Worm (Caenorhabditis elegans) whole organism, young adult: ENCODE data around the gene C55C3.4.

Experiments used
- B0336.3 ChIP-seq: fragments of 200-800 bp; sonication (Bioruptor generic); IDR thresholded peaks from 2 replicates; pipeline ENCODE4 v1.3.6; 2022; ENCODE audit warnings: missing genetic modification characterization, missing compliant biosample characterization
- C17E4.6 ChIP-seq: fragments of 200-800 bp; sonication (Bioruptor generic); IDR thresholded peaks from 2 replicates; pipeline ENCODE4 v1.3.6; 2022; ENCODE audit warnings: missing genetic modification reagents, missing genetic modification characterization, missing compliant biosample characterization
- D2030.7 ChIP-seq: fragments of 200-800 bp; sonication (Bioruptor generic); IDR thresholded peaks from 2 replicates; pipeline ENCODE4 v1.3.6; 2022; ENCODE audit warnings: missing genetic modification reagents, missing genetic modification characterization, missing compliant biosample characterization
- F37B4.10 ChIP-seq: fragments of 200-800 bp; sonication (Bioruptor generic); IDR thresholded peaks from 2 replicates; pipeline ENCODE4 v1.3.6; 2022; ENCODE audit warnings: missing genetic modification characterization, missing compliant biosample characterization
- F49E8.2 ChIP-seq: sonication (generic microtip); optimal IDR thresholded peaks from 3 replicates; lab custom pipeline; 2017; ENCODE audit warnings: missing genetic modification characterization, mild to moderate bottlenecking, missing compliant biosample characterization, antibody characterized with exemption, moderate library complexity; ENCODE audit not compliant: insufficient read depth
- T07F8.4 ChIP-seq: sonication (generic microtip); optimal IDR thresholded peaks from 2 replicates; lab custom pipeline; 2016; ENCODE audit warnings: mild to moderate bottlenecking, missing genetic modification characterization, moderate library complexity, missing compliant biosample characterization
- T26A5.8 ChIP-seq: sonication (generic microtip); optimal IDR thresholded peaks from 2 replicates; lab custom pipeline; 2016; ENCODE audit warnings: missing genetic modification characterization, missing compliant biosample characterization
- Y79H2A.3 ChIP-seq: fragments of 200-800 bp; sonication (Bioruptor generic); conservative IDR thresholded peaks from 2 replicates; pipeline ENCODE4 v1.3.6; 2022; ENCODE audit warnings: missing genetic modification reagents, missing genetic modification characterization, missing compliant biosample characterization
- Y95B8A.8 ChIP-seq: fragments of 200-800 bp; sonication (Bioruptor generic); IDR thresholded peaks from 2 replicates; pipeline ENCODE4 v1.3.6; 2022; ENCODE audit warnings: missing genetic modification reagents, missing genetic modification characterization, missing compliant biosample characterization
- aptf-2 ChIP-seq: fragments of 200-800 bp; sonication (Bioruptor generic); conservative IDR thresholded peaks from 2 replicates; pipeline ENCODE4 v1.3.6; 2022; ENCODE audit warnings: missing genetic modification reagents, missing genetic modification characterization, missing compliant biosample characterization
- bed-1 ChIP-seq: fragments of 200-800 bp; sonication (Bioruptor generic); IDR thresholded peaks from 2 replicates; pipeline ENCODE4 v1.3.6; 2022; ENCODE audit warnings: missing genetic modification reagents, missing genetic modification characterization, missing compliant biosample characterization
- ccch-3 ChIP-seq: fragments of 200-800 bp; sonication (Bioruptor generic); optimal IDR thresholded peaks from 2 replicates; lab custom pipeline; 2018; ENCODE audit warnings: mild to moderate bottlenecking, missing genetic modification characterization, missing compliant biosample characterization
- ceh-40 ChIP-seq: fragments of 200-800 bp; sonication (Bioruptor generic); IDR thresholded peaks from 2 replicates; pipeline ENCODE4 v1.3.6; 2022; ENCODE audit warnings: missing genetic modification characterization, missing compliant biosample characterization
- ceh-79 ChIP-seq: sonication (generic microtip); optimal IDR thresholded peaks from 2 replicates; lab custom pipeline; 2017; ENCODE audit warnings: mild to moderate bottlenecking, missing genetic modification characterization, missing compliant biosample characterization
- ceh-91 ChIP-seq: fragments of 200-800 bp; sonication (Bioruptor generic); IDR thresholded peaks from 2 replicates; pipeline ENCODE4 v1.3.6; 2022; ENCODE audit warnings: missing genetic modification reagents, missing genetic modification characterization, missing compliant biosample characterization
- dpff-1 ChIP-seq: sonication (generic microtip); optimal IDR thresholded peaks from 2 replicates; lab custom pipeline; 2017; ENCODE audit warnings: mild to moderate bottlenecking, missing genetic modification characterization, missing compliant biosample characterization
- dpl-1 ChIP-seq: fragments of 150-350 bp; optimal IDR thresholded peaks from 2 replicates; lab custom pipeline; 2014; ENCODE audit warnings: missing biosample characterization, missing genetic modification reagents, missing genetic modification characterization
- him-1 ChIP-seq: sonication (generic microtip); optimal IDR thresholded peaks from 2 replicates; lab custom pipeline; 2016; ENCODE audit warnings: missing genotype, missing genetic modification reagents, missing genetic modification characterization, missing compliant biosample characterization
- hlh-12 ChIP-seq: sonication (generic microtip); optimal IDR thresholded peaks from 2 replicates; lab custom pipeline; 2016; ENCODE audit warnings: missing genetic modification characterization, missing compliant biosample characterization
- hlh-26 ChIP-seq: fragments of 200-800 bp; sonication (Bioruptor generic); conservative IDR thresholded peaks from 2 replicates; pipeline ENCODE4 v1.3.6; 2022; ENCODE audit warnings: missing genetic modification reagents, missing genetic modification characterization, missing compliant biosample characterization
- hrde-1 ChIP-seq: sonication (generic microtip); optimal IDR thresholded peaks from 2 replicates; lab custom pipeline; 2016; ENCODE audit warnings: missing genetic modification characterization, mild to moderate bottlenecking, missing compliant biosample characterization, moderate library complexity, missing genotype, missing genetic modification reagents, borderline replicate concordance
- lag-1 ChIP-seq: fragments of 200-800 bp; sonication (Bioruptor generic); IDR thresholded peaks from 2 replicates; pipeline ENCODE4 v1.3.6; 2022; ENCODE audit warnings: missing genetic modification reagents, missing genetic modification characterization, missing compliant biosample characterization
- let-607 ChIP-seq, 2 experiments: fragments of 200-800 bp in 1 of 2; sonication (Bioruptor generic) in 1 of 2; sonication (generic microtip) in 1 of 2; optimal IDR thresholded peaks; 2 replicates each; lab custom pipeline; 2016 to 2018; ENCODE audit warnings: mild to moderate bottlenecking in 2 of 2, missing compliant biosample characterization in 2 of 2, missing genetic modification characterization in 2 of 2, moderate library complexity in 2 of 2, missing genotype in 1 of 2
- madf-10 ChIP-seq: sonication (generic microtip); optimal IDR thresholded peaks from 2 replicates; lab custom pipeline; 2016; ENCODE audit warnings: mild to moderate bottlenecking, missing genetic modification characterization, missing compliant biosample characterization
- mcd-1 ChIP-seq: fragments of 200-800 bp; sonication (Bioruptor generic); IDR thresholded peaks from 2 replicates; pipeline ENCODE4 v1.3.6; 2022; ENCODE audit warnings: missing genetic modification reagents, missing genetic modification characterization, missing compliant biosample characterization
- mxl-1 ChIP-seq: sonication (generic microtip); optimal IDR thresholded peaks from 2 replicates; lab custom pipeline; 2016; ENCODE audit warnings: missing genetic modification characterization, missing compliant biosample characterization
- nfya-1 ChIP-seq: sonication (generic microtip); optimal IDR thresholded peaks from 2 replicates; lab custom pipeline; 2017; ENCODE audit warnings: antibody characterized with exemption, missing compliant biosample characterization, missing genetic modification characterization, borderline replicate concordance; ENCODE audit not compliant: insufficient read depth
- nhr-120 ChIP-seq: fragments of 200-800 bp; sonication (Bioruptor generic); IDR thresholded peaks from 2 replicates; pipeline ENCODE4 v1.3.6; 2022; ENCODE audit warnings: missing genetic modification characterization, missing compliant biosample characterization
- nhr-179 ChIP-seq: sonication (generic microtip); optimal IDR thresholded peaks from 2 replicates; lab custom pipeline; 2016; ENCODE audit warnings: mild to moderate bottlenecking, missing genetic modification characterization, missing compliant biosample characterization
- nhr-27 ChIP-seq: fragments of 200-800 bp; sonication (Bioruptor generic); optimal IDR thresholded peaks from 2 replicates; lab custom pipeline; 2018; ENCODE audit warnings: mild to moderate bottlenecking, missing genetic modification characterization, moderate library complexity, missing compliant biosample characterization
- nhr-80 ChIP-seq: sonication (generic microtip); optimal IDR thresholded peaks from 2 replicates; lab custom pipeline; 2016; ENCODE audit warnings: missing genetic modification characterization, missing compliant biosample characterization
- nhr-90 ChIP-seq: sonication (generic microtip); optimal IDR thresholded peaks from 2 replicates; lab custom pipeline; 2016; ENCODE audit warnings: missing genotype, mild to moderate bottlenecking, missing genetic modification characterization, missing compliant biosample characterization
- pbrm-1 ChIP-seq: fragments of 200-800 bp; sonication (Bioruptor generic); IDR thresholded peaks from 2 replicates; pipeline ENCODE4 v1.3.6; 2022; ENCODE audit warnings: missing genetic modification reagents, missing genetic modification characterization, missing compliant biosample characterization
- snpc-1.1 ChIP-seq: sonication (generic microtip); optimal IDR thresholded peaks from 2 replicates; lab custom pipeline; 2017; ENCODE audit warnings: missing genetic modification characterization, mild to moderate bottlenecking, missing compliant biosample characterization, antibody characterized with exemption, moderate library complexity, missing genotype, missing genetic modification reagents; ENCODE audit not compliant: insufficient read depth
- snpc-3.4 ChIP-seq: sonication (generic microtip); optimal IDR thresholded peaks from 2 replicates; lab custom pipeline; 2017; ENCODE audit warnings: missing genetic modification characterization, mild to moderate bottlenecking, missing compliant biosample characterization, antibody characterized with exemption, moderate library complexity, missing genotype, missing genetic modification reagents
- sptf-2 ChIP-seq: fragments of 200-800 bp; sonication (Bioruptor generic); optimal IDR thresholded peaks from 2 replicates; lab custom pipeline; 2018; ENCODE audit warnings: mild to moderate bottlenecking, missing genetic modification characterization, missing compliant biosample characterization
- tbp1 ChIP-seq: fragments of 200-800 bp; sonication (Bioruptor generic); optimal IDR thresholded peaks from 2 replicates; lab custom pipeline; 2018; ENCODE audit warnings: mild to moderate bottlenecking, missing genetic modification characterization, missing compliant biosample characterization
- unc-62 ChIP-seq: fragments of 150-350 bp; optimal IDR thresholded peaks from 2 replicates; lab custom pipeline; 2014; ENCODE audit warnings: missing biosample characterization, missing genetic modification reagents, missing genetic modification characterization
- xnd-1 ChIP-seq: sonication (generic microtip); optimal IDR thresholded peaks from 2 replicates; lab custom pipeline; 2016; ENCODE audit warnings: missing genotype, missing genetic modification reagents, missing genetic modification characterization, missing compliant biosample characterization
- ztf-18 ChIP-seq: sonication (generic microtip); optimal IDR thresholded peaks from 2 replicates; lab custom pipeline; 2016; ENCODE audit warnings: missing genotype, mild to moderate bottlenecking, missing genetic modification characterization, missing compliant biosample characterization
- ztf-3 ChIP-seq: fragments of 200-800 bp; sonication (Bioruptor generic); optimal IDR thresholded peaks from 2 replicates; lab custom pipeline; 2018; ENCODE audit warnings: mild to moderate bottlenecking, missing genetic modification characterization, missing compliant biosample characterization
- ztf-6 ChIP-seq: fragments of 200-800 bp; sonication (Bioruptor generic); IDR thresholded peaks from 2 replicates; pipeline ENCODE4 v1.3.6; 2022; ENCODE audit warnings: missing genetic modification reagents, missing genetic modification characterization, missing compliant biosample characterization

C55C3.4 gene

DNA sequence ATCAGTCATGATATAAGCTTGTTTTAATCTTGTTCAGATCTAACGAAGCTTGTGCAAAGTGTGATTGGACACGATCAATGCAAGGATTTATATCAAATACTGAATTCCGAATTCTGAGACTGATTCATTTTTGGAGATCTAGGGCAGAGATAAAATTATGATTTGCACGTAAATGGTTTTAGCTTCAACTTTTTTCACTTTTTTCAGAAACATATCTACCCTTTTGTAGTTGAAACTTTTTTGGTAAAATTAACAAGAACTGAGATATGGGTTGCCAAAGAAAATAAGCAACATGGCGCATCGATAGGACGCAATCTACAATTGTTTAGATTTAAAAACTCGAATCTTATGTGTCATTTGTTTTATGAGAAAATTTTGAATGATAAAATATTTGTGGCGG is at the start of gene C55C3.4:
Gene C55C3.4, minus strand, starts transcription at position 101 of the 400 bp plus-strand sequence.
- no peak for TF ChIP-seq hlh-26 (GFP tag; lab: Robert Waterston, UW)
- no peak for TF ChIP-seq hrde-1 (tag; lab: Kevin White, UChicago)
- no peak for TF ChIP-seq mxl-1
- no peak for TF ChIP-seq ztf-18 (tag; lab: Kevin White, UChicago)
- TF ChIP-seq bed-1: no peak
- no peak for TF ChIP-seq ztf-6 (GFP tag; lab: Robert Waterston, UW)
- TF ChIP-seq hlh-12 (tag; lab: Kevin White, UChicago): no peak
- TF ChIP-seq snpc-3.4: no peak
- no peak for TF ChIP-seq snpc-1.1 (tag; lab: Kevin White, UChicago)
- TF ChIP-seq T26A5.8 (tag; lab: Kevin White, UChicago): no peak
- no peak for TF ChIP-seq nhr-80
- TF ChIP-seq Y95B8A.8: no peak
- TF ChIP-seq mcd-1 (GFP tag; lab: Robert Waterston, UW): no peak
- no peak for TF ChIP-seq F37B4.10 (GFP tag; lab: Robert Waterston, UW)
- TF ChIP-seq nhr-120: no peak
- no peak for TF ChIP-seq sptf-2 (GFP tag; lab: Kevin White, UChicago)
- no peak for TF ChIP-seq C17E4.6 (GFP tag; lab: Robert Waterston, UW)
- no peak for TF ChIP-seq T07F8.4

DNA sequence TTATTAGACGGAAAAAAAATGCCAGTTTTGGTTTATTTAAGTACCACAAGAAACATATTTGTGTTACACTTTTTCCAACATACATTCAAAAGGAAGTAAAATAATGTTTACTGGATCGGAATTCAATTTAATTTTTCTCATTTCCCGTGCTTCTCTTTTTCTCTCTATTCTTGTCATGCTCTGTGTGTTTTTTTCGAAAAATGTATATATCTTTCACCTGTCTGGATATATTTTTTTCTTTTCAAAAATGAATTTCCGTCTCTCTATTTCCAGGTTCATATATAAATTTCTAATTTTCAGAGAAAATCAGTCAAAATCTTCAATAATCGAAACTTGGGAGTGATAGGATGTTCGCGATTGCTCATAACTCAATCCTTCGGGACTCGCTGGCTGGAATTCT is 47.4 kb upstream of the C55C3.4 start, which contains the start of gene H35B03.1:
Gene H35B03.1, plus strand, starts transcription at position 301 of the 400 bp plus-strand sequence.
- TF ChIP-seq tbp1 (GFP tag; lab: Kevin White, UChicago): no peak
- no peak for TF ChIP-seq unc-62 (GFP tag; lab: Kevin White, UChicago)
- no peak for TF ChIP-seq T07F8.4
- no peak for TF ChIP-seq nhr-27 (tag; lab: Kevin White, UChicago)
- TF ChIP-seq ceh-79 (tag; lab: Kevin White, UChicago): no peak
- no peak for TF ChIP-seq dpff-1 (tag; lab: Kevin White, UChicago)
- TF ChIP-seq nhr-90 (tag; lab: Kevin White, UChicago): no peak
- TF ChIP-seq ztf-3 (GFP tag; lab: Kevin White, UChicago): no peak
- TF ChIP-seq pbrm-1 (GFP tag; lab: Robert Waterston, UW): no peak
- TF ChIP-seq Y79H2A.3 (GFP tag; lab: Robert Waterston, UW): no peak
- no peak for TF ChIP-seq ccch-3 (GFP tag; lab: Kevin White, UChicago)
- TF ChIP-seq B0336.3: no peak
- TF ChIP-seq D2030.7 (GFP tag; lab: Robert Waterston, UW): no peak
- no peak for TF ChIP-seq mcd-1 (GFP tag; lab: Robert Waterston, UW)
- no peak for TF ChIP-seq aptf-2 (GFP tag; lab: Robert Waterston, UW)
- no peak for TF ChIP-seq nhr-179 (tag; lab: Kevin White, UChicago)
- TF ChIP-seq ceh-91 (GFP tag; lab: Robert Waterston, UW): no peak
- TF ChIP-seq madf-10 (tag; lab: Kevin White, UChicago): no peak
- TF ChIP-seq ceh-40 (GFP tag; lab: Robert Waterston, UW): no peak
- no peak for TF ChIP-seq xnd-1

DNA sequence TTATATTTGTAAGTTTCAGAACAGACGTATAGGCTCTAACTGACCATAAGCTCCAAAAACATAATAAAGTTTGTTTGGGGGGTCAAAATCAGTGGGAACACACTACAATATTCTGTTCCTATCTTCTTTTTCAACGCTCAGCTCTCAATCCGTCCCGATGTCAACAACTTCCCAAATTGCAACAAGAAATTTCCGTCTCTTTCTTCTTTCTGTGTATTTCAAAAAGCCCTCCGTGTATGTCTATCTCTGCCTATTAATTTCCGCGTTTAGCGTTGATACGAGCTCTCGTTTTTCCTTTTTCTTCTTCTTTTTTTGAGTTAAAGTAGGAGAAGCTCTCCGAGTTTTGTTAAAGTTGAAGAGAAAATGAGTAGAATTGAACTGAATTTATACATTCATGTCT is 45.7 kb upstream of the C55C3.4 start:
- no peak for TF ChIP-seq dpl-1 (GFP tag; lab: Kevin White, UChicago)
- no peak for TF ChIP-seq lag-1
- no peak for TF ChIP-seq ztf-3 (GFP tag; lab: Kevin White, UChicago)
- TF ChIP-seq F49E8.2 (tag; lab: Kevin White, UChicago): no peak
- TF ChIP-seq him-1 (tag; lab: Kevin White, UChicago): no peak
- no peak for TF ChIP-seq let-607 (tag; optimal IDR thresholded peaks at IDR 0.05; lab: Kevin White, UChicago)
- no peak for TF ChIP-seq nfya-1
